Worm (Caenorhabditis elegans) whole organism, L4 larva: Measurements from ENCODE around the gene cct-1.

Experiments
- F44E2.7 ChIP-seq: fragments of 200-800 bp; sonication (Bioruptor generic); IDR thresholded peaks from 2 replicates; pipeline ENCODE4 v2.1.2; 2022; ENCODE audit warnings: missing genetic modification characterization, missing compliant biosample characterization
- R02D3.7 ChIP-seq: fragments of 150-350 bp; sonication (generic microtip); optimal IDR thresholded peaks from 3 replicates; lab custom pipeline; 2014; ENCODE audit warnings: missing biosample characterization, missing genetic modification characterization
- T26A8.4 ChIP-seq: fragments of 200-800 bp; sonication (Bioruptor generic); IDR thresholded peaks from 2 replicates; pipeline ENCODE4 v1.3.6; 2022; ENCODE audit warnings: missing genetic modification characterization, missing compliant biosample characterization
- Y48G9A.11 ChIP-seq: fragments of 200-800 bp; sonication (Bioruptor generic); IDR thresholded peaks from 2 replicates; pipeline ENCODE4 v1.3.6; 2022; ENCODE audit warnings: missing genetic modification reagents, missing genetic modification characterization, missing compliant biosample characterization
- ZK546.5 ChIP-seq, 2 experiments: sonication (generic microtip); optimal IDR thresholded peaks; 2 replicates each; lab custom pipeline; 2017; ENCODE audit warnings: missing biosample characterization in 2 of 2, missing genetic modification characterization in 2 of 2
- attf-4 ChIP-seq: sonication (generic microtip); optimal IDR thresholded peaks from 3 replicates; lab custom pipeline; 2017; ENCODE audit warnings: missing biosample characterization, missing genetic modification characterization
- ceh-20 ChIP-seq: fragments of 200-800 bp; sonication (Bioruptor generic); IDR thresholded peaks from 2 replicates; pipeline ENCODE4 v1.3.6; 2022; ENCODE audit warnings: missing genetic modification reagents, missing genetic modification characterization, missing compliant biosample characterization
- ceh-28 ChIP-seq: fragments of 150-350 bp; optimal IDR thresholded peaks from 2 replicates; lab custom pipeline; 2014; ENCODE audit warnings: missing biosample characterization, missing genetic modification reagents, missing genetic modification characterization
- cey-2 ChIP-seq: sonication (generic microtip); optimal IDR thresholded peaks from 3 replicates; lab custom pipeline; 2017; ENCODE audit warnings: missing genetic modification characterization, mild to moderate bottlenecking, missing compliant biosample characterization, antibody characterized with exemption, borderline replicate concordance; ENCODE audit not compliant: insufficient read depth
- daf-16 ChIP-seq, 3 experiments: sonication (generic microtip); optimal IDR thresholded peaks; 2 replicates each; lab custom pipeline; 2016 to 2017; ENCODE audit warnings: missing genetic modification characterization in 3 of 3, missing genetic modification reagents in 3 of 3, mild to moderate bottlenecking in 2 of 3, missing compliant biosample characterization in 2 of 3, missing biosample characterization in 1 of 3, moderate library complexity in 1 of 3
- daf-8 ChIP-seq: fragments of 200-800 bp; sonication (Bioruptor generic); IDR thresholded peaks from 2 replicates; pipeline ENCODE4 v1.3.6; 2022; ENCODE audit warnings: missing genetic modification characterization, missing compliant biosample characterization
- dmd-8 ChIP-seq: fragments of 200-800 bp; sonication (Bioruptor generic); IDR thresholded peaks from 2 replicates; pipeline ENCODE4 v1.3.6; 2022; ENCODE audit warnings: missing genetic modification characterization, missing compliant biosample characterization
- duxl-1 ChIP-seq: sonication (generic microtip); optimal IDR thresholded peaks from 2 replicates; lab custom pipeline; 2016; ENCODE audit warnings: mild to moderate bottlenecking, missing genetic modification characterization, moderate library complexity, missing compliant biosample characterization; ENCODE audit not compliant: poor library complexity
- egl-43 ChIP-seq: fragments of 200-800 bp; sonication (Bioruptor generic); IDR thresholded peaks from 2 replicates; pipeline ENCODE4 v1.3.6; 2022; ENCODE audit warnings: missing genetic modification reagents, missing genetic modification characterization, missing compliant biosample characterization
- fkh-10 ChIP-seq: fragments of 150-350 bp; optimal IDR thresholded peaks from 2 replicates; lab custom pipeline; 2014; ENCODE audit warnings: missing biosample characterization, missing genetic modification reagents, missing genetic modification characterization
- fos-1 ChIP-seq: fragments of 150-350 bp; optimal IDR thresholded peaks from 2 replicates; lab custom pipeline; 2014; ENCODE audit warnings: missing biosample characterization, missing genetic modification characterization
- gei-8 ChIP-seq: fragments of 200-800 bp; sonication (Bioruptor generic); optimal IDR thresholded peaks from 2 replicates; lab custom pipeline; 2018; ENCODE audit warnings: mild to moderate bottlenecking, missing genetic modification characterization, missing compliant biosample characterization
- hif-1 ChIP-seq, 2 experiments: sonication (generic microtip); optimal IDR thresholded peaks; 2 replicates each; lab custom pipeline; 2016 to 2017; ENCODE audit warnings: missing compliant biosample characterization in 2 of 2, missing genetic modification characterization in 2 of 2, missing genetic modification reagents in 2 of 2, missing genotype in 2 of 2, mild to moderate bottlenecking in 1 of 2
- hlh-30 ChIP-seq: sonication (generic microtip); optimal IDR thresholded peaks from 2 replicates; lab custom pipeline; 2017; ENCODE audit warnings: antibody characterized with exemption, mild to moderate bottlenecking, missing genetic modification characterization, missing compliant biosample characterization; ENCODE audit not compliant: insufficient read depth
- hmg-1.1 ChIP-seq: fragments of 200-800 bp; sonication (Bioruptor generic); IDR thresholded peaks from 2 replicates; pipeline ENCODE4 v1.3.6; 2022; ENCODE audit warnings: missing genetic modification reagents, missing genetic modification characterization, missing compliant biosample characterization
- jun-1 ChIP-seq: fragments of 150-350 bp; optimal IDR thresholded peaks from 2 replicates; lab custom pipeline; 2014; ENCODE audit warnings: missing biosample characterization, missing genetic modification reagents, missing genetic modification characterization
- lin-1 ChIP-seq: fragments of 200-800 bp; sonication (Bioruptor generic); IDR thresholded peaks from 2 replicates; pipeline ENCODE4 v1.3.6; 2022; ENCODE audit warnings: missing genetic modification reagents, missing genetic modification characterization, missing compliant biosample characterization
- lin-39 ChIP-seq: fragments of 150-350 bp; optimal IDR thresholded peaks from 2 replicates; lab custom pipeline; 2014; ENCODE audit warnings: missing biosample characterization, missing genetic modification reagents, missing genetic modification characterization
- lir-3 ChIP-seq: sonication (generic microtip); optimal IDR thresholded peaks from 2 replicates; lab custom pipeline; 2016; ENCODE audit warnings: mild to moderate bottlenecking, missing genetic modification characterization, missing compliant biosample characterization
- lsy-2 ChIP-seq, 2 experiments: fragments of 150-350 bp in 1 of 2; sonication (generic microtip) in 1 of 2; optimal IDR thresholded peaks; 2 replicates each; lab custom pipeline; 2014 to 2017; ENCODE audit warnings: missing biosample characterization in 2 of 2, missing genetic modification characterization in 2 of 2
- madf-5 ChIP-seq, 2 experiments: fragments of 200-800 bp; sonication (Bioruptor generic); IDR thresholded peaks; 2 replicates each; pipeline ENCODE4 v1.3.6; 2022; ENCODE audit warnings: missing compliant biosample characterization in 2 of 2, missing genetic modification characterization in 2 of 2
- madf-9 ChIP-seq: fragments of 200-800 bp; sonication (Bioruptor generic); conservative IDR thresholded peaks from 2 replicates; pipeline ENCODE4 v1.3.6; 2022; ENCODE audit warnings: missing genetic modification reagents, missing genetic modification characterization, missing compliant biosample characterization
- mep-1 ChIP-seq: fragments of 150-350 bp; sonication (generic microtip); optimal IDR thresholded peaks from 3 replicates; lab custom pipeline; 2014; ENCODE audit warnings: missing biosample characterization, missing genetic modification characterization
- mes-2 ChIP-seq: sonication (generic microtip); optimal IDR thresholded peaks from 2 replicates; lab custom pipeline; 2016; ENCODE audit warnings: missing genotype, mild to moderate bottlenecking, missing genetic modification characterization, missing compliant biosample characterization; ENCODE audit not compliant: poor library complexity, severe bottlenecking
- mxl-3 ChIP-seq: fragments of 200-800 bp; sonication (Bioruptor generic); optimal IDR thresholded peaks from 2 replicates; lab custom pipeline; 2018; ENCODE audit warnings: mild to moderate bottlenecking, missing genetic modification characterization, missing compliant biosample characterization
- nhr-10 ChIP-seq: fragments of 150-350 bp; optimal IDR thresholded peaks from 2 replicates; lab custom pipeline; 2014; ENCODE audit warnings: missing biosample characterization, missing genetic modification characterization
- nhr-102 ChIP-seq: sonication (generic microtip); optimal IDR thresholded peaks from 2 replicates; lab custom pipeline; 2016; ENCODE audit warnings: mild to moderate bottlenecking, missing genetic modification characterization, moderate library complexity, missing compliant biosample characterization
- nhr-11 ChIP-seq: fragments of 150-350 bp; optimal IDR thresholded peaks from 2 replicates; lab custom pipeline; 2014; ENCODE audit warnings: missing biosample characterization, missing genetic modification characterization
- nhr-6 ChIP-seq: fragments of 150-350 bp; optimal IDR thresholded peaks from 2 replicates; lab custom pipeline; 2014; ENCODE audit warnings: missing biosample characterization, missing genetic modification characterization
- php-3 ChIP-seq: fragments of 200-800 bp; sonication (Bioruptor generic); IDR thresholded peaks from 2 replicates; pipeline ENCODE4 v1.3.6; 2022; ENCODE audit warnings: missing genetic modification reagents, missing genetic modification characterization, missing compliant biosample characterization
- pqm-1 ChIP-seq: sonication (generic microtip); optimal IDR thresholded peaks from 2 replicates; lab custom pipeline; 2017; ENCODE audit warnings: missing biosample characterization, missing genetic modification characterization
- sdz-12 ChIP-seq: fragments of 200-800 bp; sonication (Bioruptor generic); optimal IDR thresholded peaks from 2 replicates; lab custom pipeline; 2018; ENCODE audit warnings: mild to moderate bottlenecking, missing genetic modification characterization, missing compliant biosample characterization
- snpc-4 ChIP-seq: fragments of 150-350 bp; optimal IDR thresholded peaks from 2 replicates; lab custom pipeline; 2014; ENCODE audit warnings: missing biosample characterization, missing genetic modification characterization
- tag-97 ChIP-seq: fragments of 200-800 bp; sonication (Bioruptor generic); IDR thresholded peaks from 2 replicates; pipeline ENCODE4 v1.3.6; 2022; ENCODE audit warnings: missing genetic modification characterization, missing compliant biosample characterization
- tra-1 ChIP-seq: fragments of 200-800 bp; sonication (Bioruptor generic); IDR thresholded peaks from 2 replicates; pipeline ENCODE4 v1.3.6; 2022; ENCODE audit warnings: missing genetic modification reagents, missing genetic modification characterization, missing compliant biosample characterization
- unc-39 ChIP-seq: sonication (generic microtip); optimal IDR thresholded peaks from 2 replicates; lab custom pipeline; 2017; ENCODE audit warnings: missing biosample characterization, missing genetic modification characterization
- vab-7 ChIP-seq: fragments of 200-800 bp; sonication (Bioruptor generic); IDR thresholded peaks from 2 replicates; pipeline ENCODE4 v1.3.6; 2022; ENCODE audit warnings: missing genetic modification reagents, missing genetic modification characterization, missing compliant biosample characterization
- zfp-2 ChIP-seq: sonication (generic microtip); optimal IDR thresholded peaks from 2 replicates; lab custom pipeline; 2016; ENCODE audit warnings: mild to moderate bottlenecking, missing genetic modification characterization, missing compliant biosample characterization
- zip-2 ChIP-seq: fragments of 150-350 bp; optimal IDR thresholded peaks from 2 replicates; lab custom pipeline; 2014; ENCODE audit warnings: missing biosample characterization, missing genetic modification characterization

The cct-1 gene

DNA sequence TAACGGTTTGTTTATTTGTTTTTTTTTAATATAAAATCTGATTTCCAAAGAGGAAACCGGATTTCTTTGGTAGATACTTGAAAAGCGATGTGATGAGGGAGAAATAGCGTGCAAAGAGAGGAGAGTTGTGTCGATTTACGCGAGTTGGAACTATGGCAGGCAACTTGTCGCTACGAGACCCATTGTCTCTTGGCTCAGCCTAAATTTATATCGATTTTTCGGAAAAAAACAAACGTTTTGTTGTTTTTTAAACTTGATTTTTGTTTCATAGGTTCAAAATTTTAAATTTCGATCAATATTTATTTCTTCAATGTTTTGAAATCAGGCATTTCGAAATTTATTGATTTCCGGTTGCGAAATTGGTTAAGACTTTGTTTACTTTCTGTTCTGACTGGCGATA lies 31.2 kb downstream of the cct-1 start, which contains the start of gene M110.3 (continued):
- TF ChIP-seq pqm-1 (tag; lab: Kevin White, UChicago) (no peak), T26A8.4 (no peak), unc-39 (tag; lab: Kevin White, UChicago) (no peak), madf-5 (GFP tag; IDR thresholded peaks at IDR 0.05; lab: Robert Waterston, UW) (no peak), attf-4 (tag; lab: Kevin White, UChicago) (no peak), nhr-6 (no peak), hlh-30 (tag; lab: Kevin White, UChicago) (peak; percentile 45), lsy-2 (tag; optimal IDR thresholded peaks at IDR 0.05; lab: Kevin White, UChicago) (peak in 1 of 2 experiments; percentile 76), mes-2 (tag; lab: Kevin White, UChicago) (no peak), R02D3.7 (peak; percentile 76), ZK546.5 (tag; optimal IDR thresholded peaks at IDR 0.05; lab: Kevin White, UChicago) (no peak), sdz-12 (GFP tag; lab: Kevin White, UChicago) (no peak), mep-1 (tag; lab: Kevin White, UChicago) (peak; percentile 38), hif-1 (tag; optimal IDR thresholded peaks at IDR 0.05; lab: Kevin White, UChicago) (no peak), zfp-2 (tag; lab: Kevin White, UChicago) (no peak), dmd-8 (no peak), jun-1 (tag; lab: Kevin White, UChicago) (no peak), ceh-28 (tag; lab: Kevin White, UChicago) (peak; percentile 42), zip-2 (tag; lab: Kevin White, UChicago) (no peak), ceh-20 (GFP tag; lab: Robert Waterston, UW) (no peak), nhr-102 (no peak), nhr-11 (no peak), nhr-10 (tag; lab: Kevin White, UChicago) (no peak), tag-97 (GFP tag; lab: Robert Waterston, UW) (no peak), lir-3 (no peak), F44E2.7 (GFP tag; lab: Robert Waterston, UW) (no peak), tra-1 (GFP tag; lab: Robert Waterston, UW) (no peak), lin-1 (GFP tag; lab: Robert Waterston, UW) (no peak), madf-9 (GFP tag; lab: Robert Waterston, UW) (no peak), daf-16 (GFP tag; optimal IDR thresholded peaks at IDR 0.05; lab: Kevin White, UChicago) (no peak), daf-16 (tag; optimal IDR thresholded peaks at IDR 0.05; lab: Kevin White, UChicago) (peak; percentile 37), egl-43 (GFP tag; lab: Robert Waterston, UW) (no peak), vab-7 (no peak), snpc-4 (tag; lab: Kevin White, UChicago) (no peak), daf-8 (GFP tag; lab: Robert Waterston, UW) (no peak), hmg-1.1 (GFP tag; lab: Robert Waterston, UW) (peak; percentile 57; the same call in 1 of the 2 replicates), cey-2 (tag; lab: Kevin White, UChicago) (no peak), fkh-10 (GFP tag; lab: Kevin White, UChicago) (peak; percentile 45)

DNA sequence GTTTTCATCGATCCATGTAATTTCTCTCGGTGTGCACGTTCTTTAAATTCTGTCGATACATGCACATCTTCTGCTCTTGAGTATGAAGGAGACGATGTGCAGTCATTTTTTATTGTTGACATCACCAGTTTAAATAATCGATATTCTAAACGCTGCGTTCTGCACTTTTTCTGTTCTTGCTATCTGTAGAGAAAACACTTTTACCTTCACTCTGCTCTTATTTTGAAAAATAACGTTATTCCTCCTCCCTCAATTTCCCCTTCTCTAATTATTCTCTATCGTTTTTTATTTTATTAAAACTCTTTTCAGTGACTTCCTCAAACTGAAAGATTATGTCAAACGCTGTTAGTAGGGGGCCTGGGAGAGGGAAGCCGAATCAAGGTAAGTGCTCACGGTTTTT lies 31.7 kb downstream of the cct-1 start, which contains the start of gene ifg-1:
ifg-1 (plus strand) TSS at position 301 of the 400 bp plus-strand sequence.
- TF ChIP-seq gei-8, result no peak
- TF ChIP-seq snpc-4 (tag; lab: Kevin White, UChicago), result no peak
- TF ChIP-seq Y48G9A.11 (GFP tag; lab: Robert Waterston, UW), result no peak
- TF ChIP-seq R02D3.7, result no peak
- TF ChIP-seq F44E2.7 (GFP tag; lab: Robert Waterston, UW), result no peak
- TF ChIP-seq php-3 (GFP tag; lab: Robert Waterston, UW), result no peak
- no peak for TF ChIP-seq duxl-1
- TF ChIP-seq mxl-3 (GFP tag; lab: Kevin White, UChicago), result no peak
- TF ChIP-seq lin-39 (tag; lab: Kevin White, UChicago), result no peak
- no peak for TF ChIP-seq fos-1 (tag; lab: Kevin White, UChicago)
- TF ChIP-seq hlh-30 (tag; lab: Kevin White, UChicago), result no peak
- TF ChIP-seq, all 104 proteins: peak for 0
